Worm (Caenorhabditis elegans) whole organism, L4 larva: ENCODE results near the gene ZK666.1.

Experiments
- D1046.2 ChIP-seq: fragments of 200-800 bp; sonication (Bioruptor generic); IDR thresholded peaks from 2 replicates; pipeline ENCODE4 v1.3.6; 2022; ENCODE audit warnings: missing genetic modification characterization, missing compliant biosample characterization
- F44E2.7 ChIP-seq: fragments of 200-800 bp; sonication (Bioruptor generic); IDR thresholded peaks from 2 replicates; pipeline ENCODE4 v2.1.2; 2022; ENCODE audit warnings: missing genetic modification characterization, missing compliant biosample characterization
- F49E8.2 ChIP-seq: sonication (generic microtip); optimal IDR thresholded peaks from 2 replicates; lab custom pipeline; 2016; ENCODE audit warnings: missing compliant biosample characterization, mild to moderate bottlenecking, missing genetic modification characterization, borderline replicate concordance
- T26A8.4 ChIP-seq: fragments of 200-800 bp; sonication (Bioruptor generic); IDR thresholded peaks from 2 replicates; pipeline ENCODE4 v1.3.6; 2022; ENCODE audit warnings: missing genetic modification characterization, missing compliant biosample characterization
- Y48G9A.11 ChIP-seq: fragments of 200-800 bp; sonication (Bioruptor generic); IDR thresholded peaks from 2 replicates; pipeline ENCODE4 v1.3.6; 2022; ENCODE audit warnings: missing genetic modification reagents, missing genetic modification characterization, missing compliant biosample characterization
- Y75B8A.6 ChIP-seq: fragments of 200-800 bp; sonication (Bioruptor generic); IDR thresholded peaks from 2 replicates; pipeline ENCODE4 v1.3.6; 2022; ENCODE audit warnings: missing genetic modification reagents, missing genetic modification characterization, missing compliant biosample characterization
- arid-1 ChIP-seq: fragments of 200-800 bp; sonication (Bioruptor generic); conservative IDR thresholded peaks from 2 replicates; pipeline ENCODE4 v1.3.6; 2022; ENCODE audit warnings: missing genetic modification reagents, missing genetic modification characterization, missing compliant biosample characterization
- ceh-44 ChIP-seq: fragments of 200-800 bp; sonication (Bioruptor generic); IDR thresholded peaks from 2 replicates; pipeline ENCODE4 v1.3.6; 2022; ENCODE audit warnings: missing genetic modification reagents, missing genetic modification characterization, missing compliant biosample characterization
- ceh-62 ChIP-seq: sonication (generic microtip); optimal IDR thresholded peaks from 2 replicates; lab custom pipeline; 2017; ENCODE audit warnings: missing biosample characterization, missing genetic modification characterization
- cey-2 ChIP-seq: sonication (generic microtip); optimal IDR thresholded peaks from 3 replicates; lab custom pipeline; 2017; ENCODE audit warnings: missing genetic modification characterization, mild to moderate bottlenecking, missing compliant biosample characterization, antibody characterized with exemption, borderline replicate concordance; ENCODE audit not compliant: insufficient read depth
- ctbp-1 ChIP-seq: fragments of 200-800 bp; sonication (Bioruptor generic); IDR thresholded peaks from 2 replicates; pipeline ENCODE4 v1.3.6; 2022; ENCODE audit warnings: missing genetic modification reagents, missing genetic modification characterization, missing compliant biosample characterization
- daf-8 ChIP-seq: fragments of 200-800 bp; sonication (Bioruptor generic); IDR thresholded peaks from 2 replicates; pipeline ENCODE4 v1.3.6; 2022; ENCODE audit warnings: missing genetic modification characterization, missing compliant biosample characterization
- dmd-6 ChIP-seq: fragments of 200-800 bp; sonication (Bioruptor generic); IDR thresholded peaks from 2 replicates; pipeline ENCODE4 v1.3.6; 2022; ENCODE audit warnings: missing genetic modification reagents, missing genetic modification characterization, missing compliant biosample characterization
- dmd-9 ChIP-seq: fragments of 200-800 bp; sonication (Bioruptor generic); IDR thresholded peaks from 2 replicates; pipeline ENCODE4 v1.3.6; 2022; ENCODE audit warnings: missing genetic modification reagents, missing genetic modification characterization, missing compliant biosample characterization
- dpl-1 ChIP-seq: fragments of 150-350 bp; optimal IDR thresholded peaks from 2 replicates; lab custom pipeline; 2014; ENCODE audit warnings: missing biosample characterization, missing genetic modification reagents, missing genetic modification characterization
- duxl-1 ChIP-seq: sonication (generic microtip); optimal IDR thresholded peaks from 2 replicates; lab custom pipeline; 2016; ENCODE audit warnings: mild to moderate bottlenecking, missing genetic modification characterization, moderate library complexity, missing compliant biosample characterization; ENCODE audit not compliant: poor library complexity
- dve-1 ChIP-seq: sonication (generic microtip); optimal IDR thresholded peaks from 2 replicates; lab custom pipeline; 2017; ENCODE audit warnings: antibody characterized with exemption, mild to moderate bottlenecking, missing genetic modification characterization, missing compliant biosample characterization; ENCODE audit not compliant: insufficient read depth
- egl-43 ChIP-seq: fragments of 200-800 bp; sonication (Bioruptor generic); IDR thresholded peaks from 2 replicates; pipeline ENCODE4 v1.3.6; 2022; ENCODE audit warnings: missing genetic modification reagents, missing genetic modification characterization, missing compliant biosample characterization
- fkh-10 ChIP-seq: fragments of 150-350 bp; optimal IDR thresholded peaks from 2 replicates; lab custom pipeline; 2014; ENCODE audit warnings: missing biosample characterization, missing genetic modification reagents, missing genetic modification characterization
- gei-8 ChIP-seq: fragments of 200-800 bp; sonication (Bioruptor generic); optimal IDR thresholded peaks from 2 replicates; lab custom pipeline; 2018; ENCODE audit warnings: mild to moderate bottlenecking, missing genetic modification characterization, missing compliant biosample characterization
- jun-1 ChIP-seq: fragments of 150-350 bp; optimal IDR thresholded peaks from 2 replicates; lab custom pipeline; 2014; ENCODE audit warnings: missing biosample characterization, missing genetic modification reagents, missing genetic modification characterization
- lin-1 ChIP-seq: fragments of 200-800 bp; sonication (Bioruptor generic); IDR thresholded peaks from 2 replicates; pipeline ENCODE4 v1.3.6; 2022; ENCODE audit warnings: missing genetic modification reagents, missing genetic modification characterization, missing compliant biosample characterization
- lin-13 ChIP-seq: fragments of 150-350 bp; optimal IDR thresholded peaks from 2 replicates; lab custom pipeline; 2014; ENCODE audit warnings: missing biosample characterization, missing genetic modification reagents, missing genetic modification characterization
- lin-38 ChIP-seq: fragments of 200-800 bp; sonication (Bioruptor generic); IDR thresholded peaks from 2 replicates; pipeline ENCODE4 v1.3.6; 2022; ENCODE audit warnings: missing genetic modification reagents, missing genetic modification characterization, missing compliant biosample characterization
- lin-39 ChIP-seq: fragments of 150-350 bp; optimal IDR thresholded peaks from 2 replicates; lab custom pipeline; 2014; ENCODE audit warnings: missing biosample characterization, missing genetic modification reagents, missing genetic modification characterization
- madf-5 ChIP-seq, 2 experiments: fragments of 200-800 bp; sonication (Bioruptor generic); IDR thresholded peaks; 2 replicates each; pipeline ENCODE4 v1.3.6; 2022; ENCODE audit warnings: missing compliant biosample characterization in 2 of 2, missing genetic modification characterization in 2 of 2
- mdl-1 ChIP-seq, 2 experiments: fragments of 150-350 bp in 1 of 2; sonication (generic microtip) in 1 of 2; optimal IDR thresholded peaks; 2 replicates each; lab custom pipeline; 2014 to 2017; ENCODE audit warnings: missing biosample characterization in 2 of 2, missing genetic modification characterization in 2 of 2
- mdt-29 ChIP-seq: fragments of 200-800 bp; sonication (Bioruptor generic); IDR thresholded peaks from 2 replicates; pipeline ENCODE4 v1.3.6; 2022; ENCODE audit warnings: missing genetic modification reagents, missing genetic modification characterization, missing compliant biosample characterization
- mep-1 ChIP-seq: fragments of 150-350 bp; sonication (generic microtip); optimal IDR thresholded peaks from 3 replicates; lab custom pipeline; 2014; ENCODE audit warnings: missing biosample characterization, missing genetic modification characterization
- mes-2 ChIP-seq: sonication (generic microtip); optimal IDR thresholded peaks from 2 replicates; lab custom pipeline; 2016; ENCODE audit warnings: missing genotype, mild to moderate bottlenecking, missing genetic modification characterization, missing compliant biosample characterization; ENCODE audit not compliant: poor library complexity, severe bottlenecking
- mxl-2 ChIP-seq: fragments of 200-800 bp; sonication (Bioruptor generic); conservative IDR thresholded peaks from 2 replicates; pipeline ENCODE4 v1.3.6; 2022; ENCODE audit warnings: missing genetic modification reagents, missing genetic modification characterization, missing compliant biosample characterization
- nhr-10 ChIP-seq: fragments of 150-350 bp; optimal IDR thresholded peaks from 2 replicates; lab custom pipeline; 2014; ENCODE audit warnings: missing biosample characterization, missing genetic modification characterization
- nhr-102 ChIP-seq: sonication (generic microtip); optimal IDR thresholded peaks from 2 replicates; lab custom pipeline; 2016; ENCODE audit warnings: mild to moderate bottlenecking, missing genetic modification characterization, moderate library complexity, missing compliant biosample characterization
- nhr-41 ChIP-seq: fragments of 200-800 bp; sonication (Bioruptor generic); IDR thresholded peaks from 2 replicates; pipeline ENCODE4 v1.3.6; 2022; ENCODE audit warnings: missing genetic modification reagents, missing genetic modification characterization, missing compliant biosample characterization
- nhr-42 ChIP-seq: fragments of 200-800 bp; sonication (Bioruptor generic); IDR thresholded peaks from 2 replicates; pipeline ENCODE4 v1.3.6; 2022; ENCODE audit warnings: missing genetic modification characterization, missing compliant biosample characterization
- nhr-6 ChIP-seq: fragments of 150-350 bp; optimal IDR thresholded peaks from 2 replicates; lab custom pipeline; 2014; ENCODE audit warnings: missing biosample characterization, missing genetic modification characterization
- nhr-77 ChIP-seq: fragments of 150-350 bp; optimal IDR thresholded peaks from 2 replicates; lab custom pipeline; 2014; ENCODE audit warnings: missing biosample characterization, missing genetic modification characterization
- php-3 ChIP-seq: fragments of 200-800 bp; sonication (Bioruptor generic); IDR thresholded peaks from 2 replicates; pipeline ENCODE4 v1.3.6; 2022; ENCODE audit warnings: missing genetic modification reagents, missing genetic modification characterization, missing compliant biosample characterization
- rbr-2 ChIP-seq: sonication (generic microtip); optimal IDR thresholded peaks from 2 replicates; lab custom pipeline; 2016; ENCODE audit warnings: missing genotype, missing genetic modification characterization, missing compliant biosample characterization
- saeg-2 ChIP-seq: fragments of 200-800 bp; sonication (Bioruptor generic); IDR thresholded peaks from 2 replicates; pipeline ENCODE4 v1.3.6; 2022; ENCODE audit warnings: missing genetic modification reagents, missing genetic modification characterization, missing compliant biosample characterization
- sdz-12 ChIP-seq: fragments of 200-800 bp; sonication (Bioruptor generic); optimal IDR thresholded peaks from 2 replicates; lab custom pipeline; 2018; ENCODE audit warnings: mild to moderate bottlenecking, missing genetic modification characterization, missing compliant biosample characterization
- set-16 ChIP-seq: fragments of 200-800 bp; sonication (Bioruptor generic); IDR thresholded peaks from 2 replicates; pipeline ENCODE4 v1.3.6; 2022; ENCODE audit warnings: missing genetic modification reagents, missing genetic modification characterization, missing compliant biosample characterization
- skn-1 ChIP-seq: fragments of 150-350 bp; optimal IDR thresholded peaks from 2 replicates; lab custom pipeline; 2014; ENCODE audit warnings: missing biosample characterization, missing genetic modification characterization
- snpc-1.2 ChIP-seq: fragments of 200-800 bp; sonication (Bioruptor generic); IDR thresholded peaks from 2 replicates; pipeline ENCODE4 v1.3.6; 2022; ENCODE audit warnings: missing genetic modification reagents, missing genetic modification characterization, missing compliant biosample characterization
- snpc-4 ChIP-seq: fragments of 150-350 bp; optimal IDR thresholded peaks from 2 replicates; lab custom pipeline; 2014; ENCODE audit warnings: missing biosample characterization, missing genetic modification characterization
- zag-1 ChIP-seq: fragments of 150-350 bp; optimal IDR thresholded peaks from 2 replicates; lab custom pipeline; 2014; ENCODE audit warnings: missing biosample characterization, missing genetic modification characterization
- zfp-3 ChIP-seq: fragments of 200-800 bp; sonication (Bioruptor generic); conservative IDR thresholded peaks from 2 replicates; pipeline ENCODE4 v1.3.6; 2022; ENCODE audit warnings: missing genetic modification reagents, missing genetic modification characterization, missing compliant biosample characterization
- zip-2 ChIP-seq: fragments of 150-350 bp; optimal IDR thresholded peaks from 2 replicates; lab custom pipeline; 2014; ENCODE audit warnings: missing biosample characterization, missing genetic modification characterization
- ztf-7 ChIP-seq: fragments of 150-350 bp; optimal IDR thresholded peaks from 2 replicates; lab custom pipeline; 2014; ENCODE audit warnings: missing biosample characterization, missing genetic modification characterization

The ZK666.1 gene

ce11 chrII:10447348-10448316 is 23.5 kb downstream of the ZK666.1 start, which contains the start of gene ZK673.2 (continued):
- TF ChIP-seq set-16 (no peak), php-3 (GFP tag; lab: Robert Waterston, UW) (peak; percentile 68; the same call in 1 of the 2 replicates), daf-8 (GFP tag; lab: Robert Waterston, UW) (no peak), saeg-2 (no peak), F49E8.2 (no peak), nhr-10 (peak; percentile 61), lin-38 (GFP tag; lab: Robert Waterston, UW) (no peak), nhr-42 (no peak), madf-5 (GFP tag; IDR thresholded peaks at IDR 0.05; lab: Robert Waterston, UW) (no peak), skn-1 (no peak), mdl-1 (tag; optimal IDR thresholded peaks at IDR 0.05; lab: Kevin White, UChicago) (peak; percentile 48 to 92), mdt-29 (GFP tag; lab: Robert Waterston, UW) (peak; percentile 26; the same call in 1 of the 2 replicates), arid-1 (GFP tag; lab: Robert Waterston, UW) (no peak), nhr-6 (tag; lab: Kevin White, UChicago) (no peak), mes-2 (tag; lab: Kevin White, UChicago) (peak; percentile 42), zfp-3 (GFP tag; lab: Robert Waterston, UW) (no peak), mxl-2 (GFP tag; lab: Robert Waterston, UW) (no peak), snpc-1.2 (GFP tag; lab: Robert Waterston, UW) (no peak), ctbp-1 (GFP tag; lab: Robert Waterston, UW) (no peak), dmd-6 (peak; percentile 94), Y75B8A.6 (no peak), egl-43 (peak; percentile 32; the same call in 1 of the 2 replicates), rbr-2 (no peak), fkh-10 (GFP tag; lab: Kevin White, UChicago) (no peak), nhr-102 (tag; lab: Kevin White, UChicago) (no peak), lin-1 (GFP tag; lab: Robert Waterston, UW) (peak; percentile 43; the same call in 1 of the 2 replicates), nhr-41 (GFP tag; lab: Robert Waterston, UW) (peak; percentile 25; the same call in 1 of the 2 replicates), cey-2 (tag; lab: Kevin White, UChicago) (peak; percentile 49), duxl-1 (tag; lab: Kevin White, UChicago) (no peak), dve-1 (tag; lab: Kevin White, UChicago) (peak; percentile 42), zag-1 (tag; lab: Kevin White, UChicago) (no peak), zip-2 (tag; lab: Kevin White, UChicago) (no peak), F44E2.7 (GFP tag; lab: Robert Waterston, UW) (no peak), D1046.2 (GFP tag; lab: Robert Waterston, UW) (no peak), Y48G9A.11 (GFP tag; lab: Robert Waterston, UW) (no peak), lin-13 (GFP tag; lab: Kevin White, UChicago) (no peak), dpl-1 (no peak), nhr-77 (tag; lab: Kevin White, UChicago) (peak; percentile 26), ceh-44 (no peak), lin-39 (tag; lab: Kevin White, UChicago) (no peak), gei-8 (peak; percentile 57), dmd-9 (GFP tag; lab: Robert Waterston, UW) (no peak), jun-1 (tag; lab: Kevin White, UChicago) (peak; percentile 10), sdz-12 (no peak), snpc-4 (tag; lab: Kevin White, UChicago) (no peak), mep-1 (peak; percentile 11), ztf-7 (tag; lab: Kevin White, UChicago) (no peak), T26A8.4 (GFP tag; lab: Robert Waterston, UW) (peak; percentile 10; the same call in 1 of the 2 replicates), ceh-62 (no peak)
